Worm (Caenorhabditis elegans): Measurements from ENCODE around the gene T23F4.2.

DNA sequence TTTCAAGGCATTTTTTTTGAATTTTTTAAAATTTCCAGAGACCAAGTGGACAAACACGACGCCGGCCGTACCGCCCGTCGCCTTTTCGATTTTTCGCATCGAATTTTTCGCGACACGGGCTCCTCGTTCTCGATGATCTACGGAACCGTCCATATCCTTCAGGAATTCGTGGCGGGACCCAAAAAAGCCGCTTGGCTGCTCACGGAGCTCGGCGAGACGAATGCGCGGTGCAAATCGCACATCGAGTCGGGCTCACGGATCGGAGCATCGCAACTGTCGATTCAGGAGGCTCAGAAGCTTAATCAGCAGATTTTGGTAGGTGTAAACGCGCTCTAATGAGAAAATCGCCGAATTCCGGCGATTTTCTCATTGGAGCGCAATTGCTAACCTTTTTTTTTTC is 31.6 kb upstream of the T23F4.2 start:
- TF ChIP-seq tag-97 (GFP tag; IDR thresholded peaks at IDR 0.05) (no peak), ztf-11 (tag; optimal IDR thresholded peaks at IDR 0.05) (no peak), egl-27 (tag; optimal IDR thresholded peaks at IDR 0.05) (no peak), snpc-4 (tag; optimal IDR thresholded peaks at IDR 0.05) (no peak)
